Worm (Caenorhabditis elegans) whole organism, L3 larva: ENCODE results near the gene clec-35.

Source experiments
- egl-5 ChIP-seq: fragments of 150-350 bp; optimal IDR thresholded peaks from 2 replicates; lab custom pipeline; 2017; ENCODE audit warnings: missing biosample characterization, missing genetic modification reagents, missing genetic modification characterization, inconsistent platforms
- lin-39 ChIP-seq: fragments of 150-350 bp; optimal IDR thresholded peaks from 2 replicates; lab custom pipeline; 2018; ENCODE audit warnings: missing biosample characterization, missing genetic modification reagents, missing genetic modification characterization
- mml-1 ChIP-seq: fragments of 150-350 bp; sonication (generic microtip); optimal IDR thresholded peaks from 3 replicates; lab custom pipeline; 2014; ENCODE audit warnings: missing biosample characterization, missing genetic modification characterization
- nhr-76 ChIP-seq: fragments of 150-350 bp; sonication (generic microtip); optimal IDR thresholded peaks from 5 replicates; lab custom pipeline; 2014; ENCODE audit warnings: missing biosample characterization, missing genetic modification characterization

DNA sequence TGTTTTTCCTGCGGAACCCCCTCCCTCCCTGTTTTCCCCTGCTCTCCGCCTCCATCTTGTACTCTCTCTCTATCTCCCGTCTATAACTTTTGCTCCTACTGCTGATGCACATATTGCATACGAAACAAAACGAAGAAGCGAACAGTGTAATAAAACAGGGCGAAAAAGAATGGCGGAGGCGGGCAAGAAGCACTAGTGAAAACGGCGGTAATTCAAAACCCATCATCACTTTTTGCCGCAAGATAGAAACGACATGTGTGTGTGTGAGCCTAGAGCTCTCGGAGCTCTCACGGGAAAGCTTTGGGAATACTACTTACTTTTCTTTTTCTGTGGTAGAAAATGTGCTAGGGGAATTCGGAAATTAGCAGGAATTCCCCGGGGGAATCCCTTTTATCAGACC lies 17.8 kb downstream of the clec-35 start:
- TF ChIP-seq lin-39 (tag; lab: Kevin White, UChicago) (no peak), mml-1 (no peak), nhr-76 (tag; lab: Kevin White, UChicago) (no peak), egl-5 (no peak)
